Fruit fly (Drosophila melanogaster) whole organism, larva: Measurements from ENCODE around the gene Spp.

Source experiments
- noc ChIP-seq: fragments of 200-800 bp; sonication (Bioruptor generic); optimal IDR thresholded peaks from 3 replicates; lab custom pipeline; 2019; ENCODE audit warnings: missing biosample characterization, mild to moderate bottlenecking, missing genetic modification characterization, moderate library complexity

The Spp gene

DNA sequence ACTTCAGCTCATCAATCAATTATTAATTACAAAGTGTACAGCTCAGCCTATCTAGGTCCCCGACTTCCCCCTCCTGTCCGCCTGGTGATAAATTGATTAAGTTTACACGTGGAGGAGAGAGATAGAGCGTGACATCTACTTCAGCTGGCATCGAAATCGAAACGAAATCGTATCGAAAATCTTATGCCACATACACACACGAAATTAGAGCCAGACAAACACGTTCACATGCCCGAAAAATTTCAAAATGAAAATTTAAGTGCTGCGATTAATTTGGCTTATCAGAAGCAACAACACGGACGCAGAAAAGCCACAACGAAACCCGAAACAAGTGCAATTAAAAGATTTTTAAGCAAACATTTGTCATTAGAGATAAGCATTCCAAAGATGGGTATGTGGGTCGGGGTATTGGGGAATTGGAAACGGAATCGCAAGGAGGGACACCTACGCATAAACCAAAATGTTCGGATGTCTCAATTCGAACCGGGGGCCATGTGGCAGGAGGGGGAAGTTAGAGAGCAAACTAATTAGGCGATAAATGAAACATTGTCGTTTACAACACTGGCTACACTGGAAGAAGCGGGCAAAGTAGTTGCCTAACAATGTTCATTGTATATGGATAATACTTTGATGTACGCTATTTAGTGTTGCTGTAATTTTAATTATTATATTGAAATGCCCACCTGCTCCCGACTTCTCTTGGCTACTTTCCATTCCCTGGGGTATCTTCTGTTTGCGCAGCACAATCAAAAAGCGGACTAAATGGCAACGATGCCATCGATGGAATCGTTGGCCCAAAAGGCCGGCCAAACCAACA, 46.6 kb downstream of the Spp start:
- TF ChIP-seq noc (tag; lab: Kevin White, UChicago), result peak; percentile 7

- no peak for TF ChIP-seq noc (tag; lab: Kevin White, UChicago)
Observed at dm6 chr2L:496841-497240, 47.6 kb downstream of the Spp start.

- TF ChIP-seq noc (tag; lab: Kevin White, UChicago), result no peak
Observed at dm6 chr2L:496436-496835, 48.0 kb downstream of the Spp start.

- TF ChIP-seq noc (tag; lab: Kevin White, UChicago), result peak; percentile 55
Observed at dm6 chr2L:495381-496240, 48.8 kb downstream of the Spp start.

dm6 chr2L:493274-493673, 51.2 kb downstream of the Spp start:
- TF ChIP-seq noc (tag; lab: Kevin White, UChicago), result no peak
